Worm (Caenorhabditis elegans): ENCODE results near the gene Y105C5A.9.
"Not testable (repeated sequence)": the region's sequence is repeated elsewhere in the genome, so short reads cannot be mapped to it uniquely, and the experiment has no call there.

The Y105C5A.9 gene

ce11 chrIV:15672994-15673393, 41.7 kb downstream of the Y105C5A.9 start (continued):
- TF ChIP-seq ztf-4 (tag; optimal IDR thresholded peaks at IDR 0.05) (no peak), jun-1 (tag; optimal IDR thresholded peaks at IDR 0.05) (no peak), elt-3 (tag; optimal IDR thresholded peaks at IDR 0.05) (peak in 2 of 6 experiments; percentile 2 to 37), snu-23 (GFP tag; optimal IDR thresholded peaks at IDR 0.05) (peak; percentile 42), aha-1 (tag; optimal IDR thresholded peaks at IDR 0.05) (no peak), mdl-1 (tag; optimal IDR thresholded peaks at IDR 0.05) (no peak), lir-3 (tag; optimal IDR thresholded peaks at IDR 0.05; ENCODE audit: poor library complexity) (no peak), pag-3 (tag; optimal IDR thresholded peaks at IDR 0.05; ENCODE audit: borderline replicate concordance, insufficient read depth) (no peak), lin-35 (GFP tag; optimal IDR thresholded peaks at IDR 0.05) (peak in 1 of 2 experiments; percentile 21)

DNA sequence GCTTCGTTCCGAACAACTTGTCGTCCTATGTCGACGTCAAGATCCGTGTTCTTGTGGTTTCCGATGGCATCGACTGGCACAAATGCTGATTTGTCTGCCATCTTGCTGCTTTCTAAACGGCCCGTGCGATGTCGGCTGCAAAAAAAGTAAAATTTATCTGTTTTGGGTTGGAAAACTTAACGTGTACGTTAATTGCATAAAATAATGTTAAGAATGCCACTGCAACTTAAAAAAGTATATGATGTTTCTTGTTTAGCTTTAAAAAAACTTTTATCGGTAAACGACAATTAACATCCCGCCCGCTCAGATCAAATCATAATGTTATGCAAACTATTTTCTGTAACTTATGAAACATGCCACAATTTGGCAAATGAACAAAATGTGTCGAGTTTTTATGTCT, 50.1 kb downstream of the Y105C5A.9 start, which contains the start of gene Y105C5A.26:
TSS of gene Y105C5A.26 (minus strand) at position 101 of the 400 bp plus-strand sequence.
- not testable (repeated sequence) for TF ChIP-seq ets-5 (GFP tag; IDR thresholded peaks at IDR 0.05); ceh-63 (GFP tag; optimal IDR thresholded peaks at IDR 0.05); nhr-11 (tag; optimal IDR thresholded peaks at IDR 0.05)
